Worm (Caenorhabditis elegans) whole organism, late embryonic: ENCODE data around the gene C50F4.16.
A peak's percentile ranks its signal among the peaks of the same experiment; 100 is the strongest.

Experiments
- dmd-4 ChIP-seq: sonication (generic microtip); optimal IDR thresholded peaks from 2 replicates; lab custom pipeline; 2016; ENCODE audit warnings: borderline replicate concordance, missing genetic modification characterization, missing compliant biosample characterization
- nfya-1 ChIP-seq: sonication (generic microtip); optimal IDR thresholded peaks from 2 replicates; lab custom pipeline; 2017; ENCODE audit warnings: missing genetic modification characterization, mild to moderate bottlenecking, missing compliant biosample characterization, antibody characterized with exemption, moderate library complexity

ce11 chrV:9561624-9562179 is 20.3 kb upstream of the C50F4.16 start, which contains the start of gene rgef-1:
- TF ChIP-seq dmd-4 (tag; lab: Kevin White, UChicago): no peak
- TF ChIP-seq nfya-1 (tag; lab: Kevin White, UChicago): peak; percentile 47
